Worm (Caenorhabditis elegans) whole organism, midembryonic: Measurements from ENCODE around the gene C52G5.3.

Source experiments
- T22C8.4 ChIP-seq: fragments of 200-800 bp; sonication (Bioruptor generic); IDR thresholded peaks from 2 replicates; pipeline ENCODE4 v1.3.6; 2022; ENCODE audit warnings: missing genetic modification characterization, missing compliant biosample characterization
- flt-1 ChIP-seq: fragments of 200-800 bp; sonication (Bioruptor generic); IDR thresholded peaks from 2 replicates; pipeline ENCODE4 v1.3.6; 2022; ENCODE audit warnings: missing genetic modification characterization, missing compliant biosample characterization
- med-1 ChIP-seq: sonication (generic microtip); optimal IDR thresholded peaks from 2 replicates; lab custom pipeline; 2017; ENCODE audit warnings: missing genetic modification characterization, mild to moderate bottlenecking, missing compliant biosample characterization, antibody characterized with exemption, missing genetic modification reagents; ENCODE audit not compliant: insufficient read depth
- ztf-23 ChIP-seq: fragments of 200-800 bp; sonication (Bioruptor generic); IDR thresholded peaks from 2 replicates; pipeline ENCODE4 v1.3.6; 2022; ENCODE audit warnings: missing genetic modification reagents, missing genetic modification characterization, missing compliant biosample characterization

- TF ChIP-seq ztf-23 (GFP tag; lab: Robert Waterston, UW) (no peak), flt-1 (GFP tag; lab: Robert Waterston, UW) (no peak), T22C8.4 (GFP tag; lab: Robert Waterston, UW) (no peak), med-1 (no peak)
Observed at ce11 chrX:12834848-12835247, 11.1 kb downstream of the C52G5.3 start.
